Worm (Caenorhabditis elegans) whole organism, L2 larva: Measurements from ENCODE around the gene str-60.

Experiments used
- egl-27 ChIP-seq: sonication (generic microtip); optimal IDR thresholded peaks from 3 replicates; lab custom pipeline; 2017; ENCODE audit warnings: missing biosample characterization, missing genetic modification reagents, missing genetic modification characterization
- lin-13 ChIP-seq: fragments of 150-350 bp; optimal IDR thresholded peaks from 2 replicates; lab custom pipeline; 2014; ENCODE audit warnings: missing biosample characterization, missing genetic modification reagents, missing genetic modification characterization
- mab-5 ChIP-seq: fragments of 150-350 bp; optimal IDR thresholded peaks from 2 replicates; lab custom pipeline; 2014; ENCODE audit warnings: missing biosample characterization, missing genetic modification characterization
- nhr-129 ChIP-seq: fragments of 150-350 bp; optimal IDR thresholded peaks from 2 replicates; lab custom pipeline; 2014; ENCODE audit warnings: missing biosample characterization, missing genetic modification characterization
- unc-62 ChIP-seq: fragments of 150-350 bp; optimal IDR thresholded peaks from 2 replicates; lab custom pipeline; 2014; ENCODE audit warnings: missing biosample characterization, missing genetic modification reagents, missing genetic modification characterization
- zag-1 ChIP-seq: fragments of 150-350 bp; optimal IDR thresholded peaks from 2 replicates; lab custom pipeline; 2014; ENCODE audit warnings: missing biosample characterization, missing genetic modification characterization

DNA sequence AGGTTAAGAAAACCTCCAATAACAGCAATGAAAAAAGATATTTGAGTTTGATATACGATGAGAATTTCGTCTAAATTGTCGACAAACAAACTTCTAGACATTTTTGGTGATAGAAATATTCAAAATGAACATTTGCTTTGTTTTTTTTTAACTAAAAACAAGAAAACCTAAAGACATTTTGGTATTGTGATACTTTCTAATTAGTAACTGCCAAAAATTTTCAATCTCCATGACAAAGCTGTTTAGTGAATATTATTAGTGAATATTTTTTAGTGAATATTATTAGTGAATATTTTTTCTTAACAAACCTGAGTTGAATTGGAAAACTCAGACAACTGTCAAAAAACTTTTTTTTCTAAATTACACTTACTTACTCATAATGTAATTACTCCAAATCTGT, 42.5 kb downstream of the str-60 start, which contains the start of gene srw-55:
- TF ChIP-seq nhr-129 (tag; lab: Kevin White, UChicago) (no peak), unc-62 (GFP tag; lab: Kevin White, UChicago) (no peak), zag-1 (no peak), mab-5 (no peak), lin-13 (GFP tag; lab: Kevin White, UChicago) (no peak), egl-27 (no peak)
